Worm (Caenorhabditis elegans) whole organism, late embryonic: ENCODE measurements around the gene C53B4.2.

Experiments
- ceh-6 ChIP-seq: fragments of 200-800 bp; sonication (Bioruptor generic); optimal IDR thresholded peaks from 2 replicates; lab custom pipeline; 2018; ENCODE audit warnings: mild to moderate bottlenecking, missing genetic modification characterization, missing compliant biosample characterization
- ets-4 ChIP-seq: sonication (generic microtip); optimal IDR thresholded peaks from 2 replicates; lab custom pipeline; 2016; ENCODE audit warnings: missing genetic modification characterization, missing compliant biosample characterization
- mec-3 ChIP-seq: sonication (generic microtip); optimal IDR thresholded peaks from 2 replicates; lab custom pipeline; 2016; ENCODE audit warnings: borderline replicate concordance, missing genetic modification characterization, missing compliant biosample characterization
- nfya-1 ChIP-seq: sonication (generic microtip); optimal IDR thresholded peaks from 2 replicates; lab custom pipeline; 2017; ENCODE audit warnings: missing genetic modification characterization, mild to moderate bottlenecking, missing compliant biosample characterization, antibody characterized with exemption, moderate library complexity
- nhr-11 ChIP-seq: fragments of 150-350 bp; optimal IDR thresholded peaks from 2 replicates; lab custom pipeline; 2014; ENCODE audit warnings: missing biosample characterization, missing genetic modification characterization
- pha-2 ChIP-seq: sonication (generic microtip); optimal IDR thresholded peaks from 2 replicates; lab custom pipeline; 2017; ENCODE audit warnings: mild to moderate bottlenecking, missing genetic modification characterization, missing compliant biosample characterization
- pha-4 ChIP-seq: fragments of 150-350 bp; optimal IDR thresholded peaks from 2 replicates; lab custom pipeline; 2018; ENCODE audit warnings: missing biosample characterization, missing genetic modification reagents, missing genetic modification characterization
- pqm-1 ChIP-seq: sonication (generic microtip); optimal IDR thresholded peaks from 2 replicates; lab custom pipeline; 2016; ENCODE audit warnings: missing genetic modification characterization, missing compliant biosample characterization
- ref-2 ChIP-seq: sonication (generic microtip); optimal IDR thresholded peaks from 2 replicates; lab custom pipeline; 2016; ENCODE audit warnings: missing genetic modification characterization, missing compliant biosample characterization
- tbx-2 ChIP-seq: sonication (generic microtip); optimal IDR thresholded peaks from 2 replicates; lab custom pipeline; 2016; ENCODE audit warnings: missing genetic modification characterization, missing compliant biosample characterization
- ttx-3 ChIP-seq: sonication (generic microtip); optimal IDR thresholded peaks from 2 replicates; lab custom pipeline; 2016; ENCODE audit warnings: missing genetic modification reagents, missing genetic modification characterization, missing compliant biosample characterization
- zip-5 ChIP-seq: sonication (generic microtip); optimal IDR thresholded peaks from 2 replicates; lab custom pipeline; 2016; ENCODE audit warnings: missing genetic modification characterization, missing compliant biosample characterization

ce11 chrIV:8978047-8978446 is 12.1 kb downstream of the C53B4.2 start:
- TF ChIP-seq ets-4 (tag; lab: Kevin White, UChicago) (no peak), pha-4 (tag; lab: Kevin White, UChicago) (no peak), zip-5 (tag; lab: Kevin White, UChicago) (no peak), ceh-6 (GFP tag; lab: Kevin White, UChicago) (no peak), ttx-3 (tag; lab: Kevin White, UChicago) (no peak), pha-2 (no peak), nhr-11 (tag; lab: Kevin White, UChicago) (no peak), mec-3 (tag; lab: Kevin White, UChicago) (no peak), ref-2 (tag; lab: Kevin White, UChicago) (no peak), pqm-1 (tag; lab: Kevin White, UChicago) (no peak), tbx-2 (tag; lab: Kevin White, UChicago) (no peak), nfya-1 (tag; lab: Kevin White, UChicago) (no peak)
